Fruit fly (Drosophila melanogaster): Measurements from ENCODE around the gene sima.

The sima gene

DNA sequence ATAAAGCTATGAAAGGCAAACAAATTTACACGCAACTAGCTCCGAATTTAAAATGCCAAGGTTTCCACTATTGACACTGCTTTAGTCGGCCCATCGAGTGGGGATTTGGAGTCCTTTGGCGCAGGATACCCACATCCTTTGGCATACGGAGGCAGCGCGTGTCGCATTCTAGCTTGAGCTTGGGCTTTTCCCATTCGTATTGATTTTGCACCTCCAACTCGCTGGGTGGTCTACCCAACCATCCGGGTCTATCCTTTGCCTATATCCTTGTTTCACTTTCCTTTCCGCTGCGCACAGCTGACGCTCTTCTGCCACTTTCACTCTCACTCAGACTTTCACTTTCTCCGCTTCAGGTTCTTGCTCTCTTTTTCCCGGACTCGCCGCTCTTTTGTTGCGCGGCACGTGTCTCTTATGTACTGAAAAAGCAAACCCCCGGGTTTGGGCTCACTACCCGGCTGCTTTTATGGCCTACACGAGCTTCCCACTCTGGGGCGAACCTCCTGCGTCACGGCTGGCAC is 56.2 kb downstream of the sima start:
- TF ChIP-seq Blimp-1 (GFP tag; optimal IDR thresholded peaks at IDR 0.05) (peak; percentile 74), svp (GFP tag) (peak; percentile 36), fd85E (GFP tag; optimal IDR thresholded peaks at IDR 0.05) (no peak), CG15336 (GFP tag; IDR thresholded peaks at IDR 0.05) (0 out of 2 replicates have a peak, but pooled peaks have one; percentile 15)

DNA sequence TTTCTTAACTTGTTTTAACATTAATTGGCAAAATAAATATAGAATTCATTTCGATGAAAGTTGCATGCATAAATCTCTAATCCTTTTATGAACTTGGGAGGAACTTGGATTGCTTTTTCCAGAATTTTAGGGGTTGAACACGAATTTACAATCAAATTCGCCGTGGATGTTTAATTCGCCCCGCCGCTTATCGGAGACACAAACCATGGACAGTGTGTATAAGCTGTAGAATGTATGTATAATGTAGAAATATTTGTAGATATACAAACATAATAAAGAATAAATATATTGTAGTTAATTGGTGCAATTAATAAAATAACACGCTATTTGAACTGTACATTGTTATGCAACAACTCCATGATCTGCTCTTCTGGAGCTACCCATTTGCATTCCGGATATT is 63.6 kb downstream of the sima start:
- TF ChIP-seq ss (GFP tag; optimal IDR thresholded peaks at IDR 0.05) (no peak), svp (GFP tag) (peak; percentile 29), achi (GFP tag; optimal IDR thresholded peaks at IDR 0.05) (no peak), CG3032 (tag; optimal IDR thresholded peaks at IDR 0.05) (no peak)

DNA sequence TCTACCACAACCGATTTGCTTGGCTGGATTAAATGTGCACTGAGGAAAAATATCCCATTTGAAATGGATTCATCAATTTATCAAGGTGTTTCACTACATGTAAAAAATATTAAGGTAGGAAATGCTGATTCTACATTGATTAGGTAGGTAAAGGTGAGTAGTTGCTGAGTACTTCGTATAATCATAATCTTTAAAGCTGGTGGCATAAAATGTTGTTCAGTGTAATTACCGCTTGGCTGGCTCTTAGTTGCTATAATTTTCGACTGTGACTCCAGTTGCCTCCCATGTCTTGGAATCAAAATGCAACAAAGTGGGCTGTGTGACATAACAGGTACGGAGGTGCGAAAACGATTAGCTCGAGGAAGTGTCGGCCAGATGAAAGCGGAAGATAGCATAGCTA is 65.1 kb downstream of the sima start, which contains the start of gene CG45072:
TSS of gene CG45072 (minus strand) at position 101 of the 400 bp plus-strand sequence.
- TF ChIP-seq Ets96B (tag; optimal IDR thresholded peaks at IDR 0.05): no peak
- no peak for TF ChIP-seq fd59A (GFP tag; optimal IDR thresholded peaks at IDR 0.05)
- TF ChIP-seq fkh (GFP tag; optimal IDR thresholded peaks at IDR 0.05): no peak
- no peak for TF ChIP-seq net (GFP tag; optimal IDR thresholded peaks at IDR 0.05)
- TF ChIP-seq vri (GFP tag; optimal IDR thresholded peaks at IDR 0.05): no peak
- TF ChIP-seq Ets21C (GFP tag; optimal IDR thresholded peaks at IDR 0.05): no peak
- no peak for TF ChIP-seq CG4318 (GFP tag; optimal IDR thresholded peaks at IDR 0.05)
- no peak for TF ChIP-seq dsx (GFP tag; optimal IDR thresholded peaks at IDR 0.05; ENCODE audit: poor library complexity, severe bottlenecking)
- no peak for TF ChIP-seq Eip78C (GFP tag)
- no peak for TF ChIP-seq Hr38 (GFP tag; optimal IDR thresholded peaks at IDR 0.05)
- TF ChIP-seq CG8319 (GFP tag; optimal IDR thresholded peaks at IDR 0.05): no peak
- TF ChIP-seq CG11294 (GFP tag; IDR thresholded peaks at IDR 0.05): no peak
- TF ChIP-seq CG6854 (GFP tag; optimal IDR thresholded peaks at IDR 0.05): no peak
- TF ChIP-seq Hr4 (GFP tag; optimal IDR thresholded peaks at IDR 0.05): no peak
- TF ChIP-seq Sox14 (GFP tag; optimal IDR thresholded peaks at IDR 0.05): no peak

DNA sequence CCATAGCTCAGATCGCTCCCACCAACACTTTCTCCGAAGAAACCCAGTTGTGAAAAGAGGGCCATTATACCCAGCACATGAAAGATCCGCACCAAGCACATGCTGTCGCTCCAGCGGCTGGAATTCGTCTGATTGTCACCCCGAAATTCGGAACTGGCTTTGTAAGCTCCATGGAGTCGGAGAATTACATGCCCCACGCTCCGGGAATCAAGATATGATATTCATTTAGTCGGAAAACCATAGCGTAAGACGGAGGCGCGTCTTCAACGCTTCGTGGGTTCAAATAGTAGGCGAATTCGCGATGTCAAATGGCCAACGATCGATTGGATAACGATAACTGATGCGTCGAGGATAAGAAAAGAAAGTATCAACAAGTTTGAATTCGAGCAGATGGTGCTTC is 66.5 kb downstream of the sima start, which contains the start of gene CG45073:
TSS of gene CG45073 (minus strand) at position 101 of the 400 bp plus-strand sequence.
- TF ChIP-seq CG34406 (GFP tag; optimal IDR thresholded peaks at IDR 0.05) (no peak), CG6276 (GFP tag; optimal IDR thresholded peaks at IDR 0.05) (no peak), Eip78C (GFP tag) (no peak), cyc (GFP tag; optimal IDR thresholded peaks at IDR 0.05) (no peak), CG6854 (GFP tag; optimal IDR thresholded peaks at IDR 0.05) (no peak), CG3032 (tag; optimal IDR thresholded peaks at IDR 0.05) (no peak), OdsH (GFP tag; optimal IDR thresholded peaks at IDR 0.05) (no peak), eg (GFP tag; IDR thresholded peaks at IDR 0.05) (no peak), CG9139 (GFP tag; optimal IDR thresholded peaks at IDR 0.05) (no peak), esn (GFP tag; optimal IDR thresholded peaks at IDR 0.05) (no peak), Eip93F (GFP tag; optimal IDR thresholded peaks at IDR 0.05) (no peak), Gug (GFP tag; IDR thresholded peaks at IDR 0.05) (no peak), Ets96B (tag; optimal IDR thresholded peaks at IDR 0.05) (no peak)

DNA sequence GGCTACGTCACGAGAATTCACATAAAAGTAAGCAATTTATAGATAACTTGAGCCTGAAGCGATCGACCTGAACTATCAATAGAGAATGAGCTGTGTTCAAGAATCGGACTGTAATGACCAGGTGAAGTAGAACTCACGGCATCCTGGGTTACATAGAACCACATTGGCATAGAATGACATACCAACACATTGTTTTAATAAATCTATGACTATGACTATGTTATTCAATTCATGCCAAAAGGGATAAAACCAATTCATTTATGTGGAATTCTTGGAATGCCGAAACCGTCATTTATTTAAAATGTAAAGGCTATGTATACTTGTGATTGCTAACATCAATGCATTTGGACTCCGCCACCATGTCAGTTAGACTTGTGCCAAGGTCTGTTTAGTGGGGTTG is 70.9 kb downstream of the sima start, which contains the start of gene Ppi1:
TSS of gene Ppi1 (minus strand) at position 101 of the 400 bp plus-strand sequence.
- TF ChIP-seq Smox (GFP tag; optimal IDR thresholded peaks at IDR 0.05): no peak
- no peak for TF ChIP-seq net (GFP tag; optimal IDR thresholded peaks at IDR 0.05)
- TF ChIP-seq fd85E (GFP tag; optimal IDR thresholded peaks at IDR 0.05): no peak
- TF ChIP-seq CG16779 (tag; optimal IDR thresholded peaks at IDR 0.05): no peak
- TF ChIP-seq esn (GFP tag; optimal IDR thresholded peaks at IDR 0.05): no peak
- TF ChIP-seq salr (GFP tag; optimal IDR thresholded peaks at IDR 0.05): no peak
- no peak for TF ChIP-seq cyc (GFP tag; optimal IDR thresholded peaks at IDR 0.05)
- no peak for TF ChIP-seq Lpt (GFP tag; optimal IDR thresholded peaks at IDR 0.05)
- TF ChIP-seq Ets21C (GFP tag; optimal IDR thresholded peaks at IDR 0.05): no peak
- TF ChIP-seq CG6792 (GFP tag; optimal IDR thresholded peaks at IDR 0.05): no peak
